Worm (Caenorhabditis elegans) whole organism, early embryonic: ENCODE results near the gene rbm-22.

Experiments
- B0310.2 ChIP-seq: sonication (generic microtip); optimal IDR thresholded peaks from 2 replicates; lab custom pipeline; 2016; ENCODE audit warnings: mild to moderate bottlenecking, missing genetic modification characterization, missing compliant biosample characterization
- F13C5.2 ChIP-seq: sonication (generic microtip); optimal IDR thresholded peaks from 2 replicates; lab custom pipeline; 2017; ENCODE audit warnings: mild to moderate bottlenecking, missing genetic modification characterization, inconsistent platforms, missing compliant biosample characterization
- aly-1 ChIP-seq: sonication (generic microtip); optimal IDR thresholded peaks from 2 replicates; lab custom pipeline; 2016; ENCODE audit warnings: missing genetic modification characterization, missing compliant biosample characterization
- ama-1 ChIP-seq: fragments of 150-350 bp; optimal IDR thresholded peaks from 2 replicates; lab custom pipeline; 2014
- ceh-13 ChIP-seq: fragments of 200-800 bp; sonication (Bioruptor generic); optimal IDR thresholded peaks from 2 replicates; lab custom pipeline; 2018; ENCODE audit warnings: mild to moderate bottlenecking, missing genetic modification characterization, missing compliant biosample characterization
- ceh-36 ChIP-seq: sonication (generic microtip); optimal IDR thresholded peaks from 2 replicates; lab custom pipeline; 2016; ENCODE audit warnings: missing genetic modification characterization, inconsistent platforms, missing compliant biosample characterization
- ets-7 ChIP-seq: sonication (generic microtip); optimal IDR thresholded peaks from 2 replicates; lab custom pipeline; 2016; ENCODE audit warnings: missing genotype, missing genetic modification characterization, missing compliant biosample characterization
- flt-1 ChIP-seq: fragments of 200-800 bp; sonication (Bioruptor generic); IDR thresholded peaks from 2 replicates; pipeline ENCODE4 v1.3.6; 2022; ENCODE audit warnings: missing genetic modification characterization, missing compliant biosample characterization
- hmbx-1 ChIP-seq: sonication (generic microtip); optimal IDR thresholded peaks from 2 replicates; lab custom pipeline; 2016; ENCODE audit warnings: mild to moderate bottlenecking, missing genetic modification characterization, missing compliant biosample characterization
- hmg-4 ChIP-seq: fragments of 200-800 bp; sonication (Bioruptor generic); optimal IDR thresholded peaks from 2 replicates; lab custom pipeline; 2018; ENCODE audit warnings: mild to moderate bottlenecking, missing genetic modification characterization, missing compliant biosample characterization
- hnd-1 ChIP-seq: sonication (generic microtip); optimal IDR thresholded peaks from 2 replicates; lab custom pipeline; 2016; ENCODE audit warnings: missing genetic modification characterization, missing compliant biosample characterization
- pes-1 ChIP-seq: fragments of 200-800 bp; sonication (Bioruptor generic); IDR thresholded peaks from 2 replicates; pipeline ENCODE4 v1.3.6; 2022; ENCODE audit warnings: missing genetic modification reagents, missing genetic modification characterization, missing compliant biosample characterization
- scrt-1 ChIP-seq: fragments of 200-800 bp; sonication (Bioruptor generic); IDR thresholded peaks from 2 replicates; pipeline ENCODE4 v1.3.6; 2022; ENCODE audit warnings: missing genetic modification characterization, missing compliant biosample characterization
- sea-1 ChIP-seq: fragments of 200-800 bp; sonication (Bioruptor generic); conservative IDR thresholded peaks from 2 replicates; pipeline ENCODE4 v1.3.6; 2022; ENCODE audit warnings: missing genetic modification characterization, missing compliant biosample characterization
- tbx-11 ChIP-seq: fragments of 200-800 bp; sonication (Bioruptor generic); IDR thresholded peaks from 2 replicates; pipeline ENCODE4 v1.3.6; 2022; ENCODE audit warnings: missing genetic modification characterization, missing compliant biosample characterization
- tbx-37 ChIP-seq: fragments of 200-800 bp; sonication (Bioruptor generic); conservative IDR thresholded peaks from 2 replicates; pipeline ENCODE4 v1.3.6; 2022; ENCODE audit warnings: missing genetic modification reagents, missing genetic modification characterization, missing compliant biosample characterization
- tra-4 ChIP-seq: sonication (generic microtip); optimal IDR thresholded peaks from 2 replicates; lab custom pipeline; 2017; ENCODE audit warnings: missing genetic modification characterization, missing compliant biosample characterization

The rbm-22 gene

ce11 chrIV:10879542-10879941, 18.3 kb downstream of the rbm-22 start, which contains the start of gene sdz-13:
TSS of gene sdz-13 (minus strand) at chrIV:10879642.
- no peak for TF ChIP-seq F13C5.2 (tag; lab: Kevin White, UChicago)
- TF ChIP-seq tbx-37 = no peak
- TF ChIP-seq ama-1 (lab: Kevin White, UChicago) = no peak
- no peak for TF ChIP-seq tra-4
- no peak for TF ChIP-seq hnd-1 (tag; lab: Kevin White, UChicago)
- no peak for TF ChIP-seq scrt-1
- no peak for TF ChIP-seq aly-1 (tag; lab: Kevin White, UChicago)
- no peak for TF ChIP-seq tbx-11 (GFP tag; lab: Robert Waterston, UW)
- no peak for TF ChIP-seq B0310.2 (tag; lab: Kevin White, UChicago)
- no peak for TF ChIP-seq ceh-36
- TF ChIP-seq ceh-13 (GFP tag; lab: Kevin White, UChicago) = no peak
- no peak for TF ChIP-seq ets-7 (tag; lab: Kevin White, UChicago)
- no peak for TF ChIP-seq flt-1
- no peak for TF ChIP-seq hmbx-1
- TF ChIP-seq hmg-4 = no peak
- no peak for TF ChIP-seq pes-1 (GFP tag; lab: Robert Waterston, UW)
- TF ChIP-seq sea-1 = no peak

- TF ChIP-seq tbx-37 = no peak
- no peak for TF ChIP-seq tra-4
- no peak for TF ChIP-seq ets-7 (tag; lab: Kevin White, UChicago)
- TF ChIP-seq F13C5.2 (tag; lab: Kevin White, UChicago) = no peak
- TF ChIP-seq hnd-1 (tag; lab: Kevin White, UChicago) = no peak
- no peak for TF ChIP-seq B0310.2 (tag; lab: Kevin White, UChicago)
- no peak for TF ChIP-seq ama-1 (lab: Kevin White, UChicago)
- TF ChIP-seq hmbx-1 = no peak
- TF ChIP-seq scrt-1 = no peak
These were observed 19.1 kb downstream of the rbm-22 start, which contains the start of gene fipr-15 for ce11 chrIV:10880264-10880663. TSS of gene fipr-15 (plus strand) at chrIV:10880564.

DNA sequence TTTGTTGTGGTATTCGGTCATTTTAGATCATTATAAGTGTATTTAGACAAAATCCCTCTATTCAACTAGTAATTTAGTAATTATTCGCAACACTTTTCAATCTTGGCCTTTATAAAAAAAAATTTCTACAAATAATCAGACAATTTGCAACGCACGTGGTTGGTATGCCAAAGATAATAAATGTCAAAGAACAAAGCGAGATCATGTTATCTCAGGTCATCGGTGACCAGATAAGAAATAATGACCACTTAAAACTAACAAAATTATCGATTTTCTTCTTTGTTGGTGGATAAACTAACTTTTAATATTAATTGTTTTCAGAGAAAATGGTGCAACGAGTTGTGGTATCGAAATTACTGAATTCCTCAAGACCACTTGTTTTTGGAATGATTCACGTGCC, 20.0 kb downstream of the rbm-22 start, which contains the start of gene F13E9.13:
Gene F13E9.13 (plus strand): TSS at position 317 of the 400 bp plus-strand sequence.
- TF ChIP-seq tra-4 (no peak), tbx-11 (GFP tag; lab: Robert Waterston, UW) (no peak), tbx-37 (no peak), ceh-13 (GFP tag; lab: Kevin White, UChicago) (no peak), ceh-36 (no peak), ets-7 (tag; lab: Kevin White, UChicago) (no peak), ama-1 (lab: Kevin White, UChicago) (no peak), hmg-4 (no peak), scrt-1 (no peak), hnd-1 (tag; lab: Kevin White, UChicago) (no peak), aly-1 (tag; lab: Kevin White, UChicago) (no peak), sea-1 (no peak), hmbx-1 (no peak), pes-1 (GFP tag; lab: Robert Waterston, UW) (no peak), F13C5.2 (tag; lab: Kevin White, UChicago) (no peak), B0310.2 (tag; lab: Kevin White, UChicago) (no peak), flt-1 (no peak)

DNA sequence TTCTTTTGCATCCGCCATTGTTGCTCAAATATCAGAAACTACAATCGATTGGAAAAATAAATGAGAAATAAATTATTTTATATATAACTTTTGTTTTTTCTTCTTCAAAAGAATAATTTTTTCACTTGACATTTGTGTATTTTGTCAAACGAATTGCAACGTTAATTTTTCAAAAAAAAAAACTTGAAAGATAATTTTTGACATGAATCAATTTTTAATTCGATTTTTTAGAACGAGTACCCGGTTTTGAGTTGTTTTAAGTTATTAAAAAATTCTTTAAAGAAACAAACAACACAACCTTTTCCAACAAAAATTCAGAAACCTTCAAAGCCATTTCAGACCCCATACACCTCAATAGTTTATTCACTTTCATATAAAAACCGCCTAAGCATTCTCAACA, 23.1 kb downstream of the rbm-22 start, which contains the start of gene F13E9.5:
Gene F13E9.5 (minus strand): TSS at position 101 of the 400 bp plus-strand sequence.
- TF ChIP-seq flt-1 (no peak), scrt-1 (no peak), ets-7 (tag; lab: Kevin White, UChicago) (no peak), hmbx-1 (no peak), aly-1 (tag; lab: Kevin White, UChicago) (no peak), F13C5.2 (tag; lab: Kevin White, UChicago) (no peak), tbx-11 (GFP tag; lab: Robert Waterston, UW) (no peak), ama-1 (lab: Kevin White, UChicago) (no peak), sea-1 (no peak), hnd-1 (tag; lab: Kevin White, UChicago) (no peak), B0310.2 (tag; lab: Kevin White, UChicago) (no peak), pes-1 (GFP tag; lab: Robert Waterston, UW) (no peak)

DNA sequence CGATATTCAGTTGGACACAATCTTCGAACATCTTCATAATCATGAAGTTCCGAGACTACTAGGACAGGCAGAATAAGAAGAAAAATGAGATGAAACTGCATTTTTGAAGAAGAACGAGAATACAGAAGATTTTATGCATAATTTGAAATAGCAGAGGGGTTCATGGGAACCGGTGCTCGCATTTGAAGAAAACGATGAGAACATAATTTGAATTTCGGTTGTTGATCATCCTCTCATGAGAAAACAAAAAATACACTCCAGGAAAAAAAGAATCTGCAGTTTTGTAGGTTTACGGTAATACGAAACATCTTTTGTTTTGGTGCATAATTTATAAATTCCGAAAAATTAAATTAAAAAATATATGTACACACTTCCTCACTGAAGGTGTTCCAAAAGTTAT, 24.7 kb downstream of the rbm-22 start, which contains the start of gene srlf-11:
Gene srlf-11 (minus strand): TSS at position 101 of the 400 bp plus-strand sequence.
- TF ChIP-seq ceh-36 (no peak), B0310.2 (tag; lab: Kevin White, UChicago) (no peak), hnd-1 (tag; lab: Kevin White, UChicago) (no peak), aly-1 (tag; lab: Kevin White, UChicago) (no peak), tbx-11 (GFP tag; lab: Robert Waterston, UW) (no peak), ets-7 (tag; lab: Kevin White, UChicago) (no peak), ama-1 (lab: Kevin White, UChicago) (no peak), hmg-4 (no peak), tbx-37 (no peak)

ce11 chrIV:10887285-10887684, 26.1 kb downstream of the rbm-22 start, which contains the start of gene F13E9.16:
TSS of gene F13E9.16 (minus strand) at chrIV:10887385.
- TF ChIP-seq tra-4 = no peak
- TF ChIP-seq F13C5.2 (tag; lab: Kevin White, UChicago) = no peak
- TF ChIP-seq tbx-11 (GFP tag; lab: Robert Waterston, UW) = no peak
- TF ChIP-seq hmg-4 = no peak
- TF ChIP-seq hmbx-1 = no peak
- no peak for TF ChIP-seq B0310.2 (tag; lab: Kevin White, UChicago)
- TF ChIP-seq ets-7 (tag; lab: Kevin White, UChicago) = no peak
- no peak for TF ChIP-seq sea-1
- no peak for TF ChIP-seq aly-1 (tag; lab: Kevin White, UChicago)
- no peak for TF ChIP-seq scrt-1
- no peak for TF ChIP-seq hnd-1 (tag; lab: Kevin White, UChicago)
- TF ChIP-seq tbx-37 = no peak

DNA sequence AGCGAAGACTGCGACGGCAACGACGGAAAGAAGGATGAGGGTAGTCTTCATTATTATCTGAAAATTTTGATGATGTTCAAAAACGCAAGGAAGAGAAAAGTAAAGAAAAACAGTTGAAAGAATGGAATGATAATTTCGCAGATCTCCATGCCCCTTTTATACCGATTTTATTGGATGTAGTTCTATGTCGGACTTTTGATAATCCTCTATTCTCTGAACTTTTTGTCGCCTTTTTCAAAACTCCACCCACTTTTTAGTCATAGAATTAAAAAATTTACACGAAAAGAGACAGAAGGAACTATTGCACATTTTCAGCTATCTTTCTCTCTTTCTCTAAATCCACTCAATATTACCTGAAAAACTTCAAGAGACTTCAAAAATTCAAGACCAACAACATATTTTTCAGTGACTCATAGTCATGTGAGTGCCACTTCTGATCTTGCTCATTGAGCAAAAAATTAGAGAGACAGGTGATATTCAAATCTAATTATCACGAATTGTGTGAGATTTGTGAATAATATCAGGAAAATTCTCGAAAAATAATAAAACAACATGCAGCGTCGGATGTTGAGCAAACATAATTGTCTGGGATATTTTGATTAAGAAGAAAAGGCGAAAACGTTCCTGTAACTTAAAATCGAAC, 28.7 kb downstream of the rbm-22 start, which contains the start of gene F13E9.15:
Gene F13E9.15 (minus strand): TSS at position 51 of the 643 bp plus-strand sequence.
- TF ChIP-seq hnd-1 (tag; lab: Kevin White, UChicago) = no peak
- TF ChIP-seq ama-1 (lab: Kevin White, UChicago) = no peak
- TF ChIP-seq sea-1 = no peak
- TF ChIP-seq ets-7 (tag; lab: Kevin White, UChicago) = no peak
- TF ChIP-seq aly-1 (tag; lab: Kevin White, UChicago) = no peak
- no peak for TF ChIP-seq tbx-37
- TF ChIP-seq pes-1 (GFP tag; lab: Robert Waterston, UW) = no peak
- TF ChIP-seq ceh-13 (GFP tag; lab: Kevin White, UChicago) = no peak
- no peak for TF ChIP-seq hmg-4
- TF ChIP-seq hmbx-1 = no peak
- TF ChIP-seq B0310.2 (tag; lab: Kevin White, UChicago) = no peak
- TF ChIP-seq ceh-36 = no peak
- no peak for TF ChIP-seq tbx-11 (GFP tag; lab: Robert Waterston, UW)
- TF ChIP-seq scrt-1 = no peak
- TF ChIP-seq tra-4 = no peak
- TF ChIP-seq flt-1 = no peak
- TF ChIP-seq F13C5.2 (tag; lab: Kevin White, UChicago) = no peak
